Worm (Caenorhabditis elegans): ENCODE results near the gene C10A4.9.

The C10A4.9 gene

ce11 chrX:7409030-7409429, 11.6 kb upstream of the C10A4.9 start:
- TF ChIP-seq unc-55 (GFP tag; optimal IDR thresholded peaks at IDR 0.05) = no peak
- no peak for TF ChIP-seq ceh-30 (tag; optimal IDR thresholded peaks at IDR 0.05)
- TF ChIP-seq nfya-1 (tag; optimal IDR thresholded peaks at IDR 0.05) = no peak
- TF ChIP-seq ceh-31 (tag; optimal IDR thresholded peaks at IDR 0.05) = no peak

DNA sequence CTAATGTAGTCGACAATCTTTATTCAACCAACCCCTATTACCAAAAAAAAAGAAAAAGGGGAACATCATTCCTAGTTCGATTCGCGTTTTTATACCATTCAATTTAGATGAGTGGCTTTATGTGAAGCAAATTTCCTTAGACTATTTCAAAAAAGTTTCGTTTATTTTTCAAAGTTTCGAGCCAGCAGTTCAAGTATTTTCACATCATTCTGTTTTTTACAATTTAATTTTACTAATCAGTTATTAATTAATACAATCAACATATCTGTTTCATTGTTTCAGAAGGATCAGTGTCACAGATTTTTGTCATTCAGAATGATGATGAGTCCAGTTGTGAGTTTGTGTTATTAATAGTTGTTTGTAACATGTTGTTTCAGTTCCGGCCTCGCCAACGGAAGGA, 10.7 kb upstream of the C10A4.9 start, which contains the start of gene C10A4.2:
Gene C10A4.2, plus strand, starts transcription at position 301 of the 400 bp plus-strand sequence.
- no peak for TF ChIP-seq pros-1 (tag; optimal IDR thresholded peaks at IDR 0.05)

DNA sequence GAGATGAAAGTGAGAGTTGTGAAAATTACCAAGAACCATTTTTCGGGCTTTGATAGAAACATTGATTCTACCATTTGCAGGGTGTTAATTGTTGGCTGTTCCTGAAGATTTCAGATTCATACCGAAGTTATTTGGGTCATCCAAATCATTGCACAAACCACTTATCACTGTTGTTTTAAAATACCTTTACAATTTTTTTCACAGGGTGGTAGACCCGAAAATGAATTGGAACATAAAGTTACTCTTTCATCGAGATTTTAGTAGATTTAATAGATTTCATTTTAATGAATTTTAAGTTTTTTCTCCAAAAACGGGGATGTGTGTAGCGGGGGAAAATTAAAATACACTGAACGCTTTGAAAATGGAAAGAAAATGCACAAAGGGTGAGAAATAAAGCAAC, 5.3 kb upstream of the C10A4.9 start, which contains the start of gene C10A4.7:
Gene C10A4.7, minus strand, starts transcription at position 101 of the 400 bp plus-strand sequence.
- TF ChIP-seq odd-2 (tag; optimal IDR thresholded peaks at IDR 0.05) (no peak), unc-86 (tag; optimal IDR thresholded peaks at IDR 0.05) (no peak), ceh-34 (tag; optimal IDR thresholded peaks at IDR 0.05) (no peak), pha-4 (tag; optimal IDR thresholded peaks at IDR 0.05) (no peak), madf-2 (tag; optimal IDR thresholded peaks at IDR 0.05) (no peak), ama-1 (optimal IDR thresholded peaks at IDR 0.05) (no peak), dmd-4 (tag; optimal IDR thresholded peaks at IDR 0.05; ENCODE audit: borderline replicate concordance) (no peak), unc-3 (GFP tag; conservative IDR thresholded peaks at IDR 0.05) (no peak), unc-3 (tag; optimal IDR thresholded peaks at IDR 0.05) (no peak), lin-11 (tag; optimal IDR thresholded peaks at IDR 0.05) (no peak), sox-2 (GFP tag; IDR thresholded peaks at IDR 0.05) (no peak), syd-9 (tag; optimal IDR thresholded peaks at IDR 0.05) (no peak), hlh-13 (GFP tag; optimal IDR thresholded peaks at IDR 0.05) (no peak), ahr-1 (tag; optimal IDR thresholded peaks at IDR 0.05) (no peak), dve-1 (tag; optimal IDR thresholded peaks at IDR 0.05) (no peak), hlh-30 (tag; optimal IDR thresholded peaks at IDR 0.05; ENCODE audit: insufficient read depth) (no peak), ceh-6 (GFP tag; optimal IDR thresholded peaks at IDR 0.05) (no peak)

DNA sequence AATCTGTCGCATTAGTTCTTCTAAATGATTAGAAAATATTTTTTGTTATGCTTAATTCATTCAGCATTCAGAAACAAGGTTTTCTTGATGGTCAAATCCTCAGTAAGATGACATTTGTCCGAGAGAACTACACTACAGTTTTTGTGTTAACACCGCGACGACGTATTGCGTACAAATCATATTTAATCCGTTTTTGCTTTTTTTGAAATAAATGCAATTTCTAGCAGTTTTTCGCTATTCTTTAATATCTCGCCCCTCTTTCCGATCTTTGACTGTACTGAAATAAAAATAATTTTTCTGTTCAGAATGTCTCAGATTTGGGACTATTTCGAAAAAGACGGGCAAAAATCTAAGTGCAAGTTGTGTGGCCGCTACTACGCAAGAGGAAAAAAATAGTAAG, 4.6 kb upstream of the C10A4.9 start, which contains the start of gene C10A4.1:
Gene C10A4.1, plus strand, starts transcription at position 301 of the 400 bp plus-strand sequence.
- no peak for TF ChIP-seq nhr-11 (tag; optimal IDR thresholded peaks at IDR 0.05)
- TF ChIP-seq ahr-1 (tag; optimal IDR thresholded peaks at IDR 0.05) = no peak
- TF ChIP-seq rnt-1 (tag; optimal IDR thresholded peaks at IDR 0.05) = no peak
- no peak for TF ChIP-seq hlh-15 (tag; optimal IDR thresholded peaks at IDR 0.05)
- TF ChIP-seq che-1 (tag; optimal IDR thresholded peaks at IDR 0.05) = no peak
- TF ChIP-seq lin-11 (tag; optimal IDR thresholded peaks at IDR 0.05) = no peak

ce11 chrX:7424813-7425212, 4.1 kb downstream of the C10A4.9 start, which contains the start of gene mnm-2:
Gene mnm-2 (minus strand): TSS chrX:7424913.
- TF ChIP-seq ceh-30 (tag; optimal IDR thresholded peaks at IDR 0.05) (no peak), dve-1 (tag; optimal IDR thresholded peaks at IDR 0.05) (no peak), pat-9 (tag; optimal IDR thresholded peaks at IDR 0.05) (no peak), nhr-11 (tag; optimal IDR thresholded peaks at IDR 0.05) (no peak), F13H6.1 (tag; optimal IDR thresholded peaks at IDR 0.05) (no peak), syd-9 (tag; optimal IDR thresholded peaks at IDR 0.05) (no peak), lin-11 (tag; optimal IDR thresholded peaks at IDR 0.05) (no peak), madf-2 (tag; optimal IDR thresholded peaks at IDR 0.05) (no peak), hlh-15 (tag; optimal IDR thresholded peaks at IDR 0.05) (no peak), zip-5 (tag; optimal IDR thresholded peaks at IDR 0.05) (no peak)

- no peak for TF ChIP-seq ceh-31 (tag; optimal IDR thresholded peaks at IDR 0.05)
- no peak for TF ChIP-seq ceh-22 (tag; optimal IDR thresholded peaks at IDR 0.05)
- no peak for TF ChIP-seq npax-4 (tag; optimal IDR thresholded peaks at IDR 0.05)
- TF ChIP-seq pqm-1 (tag; optimal IDR thresholded peaks at IDR 0.05) = no peak
- no peak for TF ChIP-seq pax-1 (tag; optimal IDR thresholded peaks at IDR 0.05)
- no peak for TF ChIP-seq ceh-14 (tag; optimal IDR thresholded peaks at IDR 0.05)
- no peak for TF ChIP-seq Y22D7AL.16 (tag; optimal IDR thresholded peaks at IDR 0.05)
- TF ChIP-seq syd-9 (tag; optimal IDR thresholded peaks at IDR 0.05) = no peak
- TF ChIP-seq T23F11.4 (GFP tag; optimal IDR thresholded peaks at IDR 0.05) = no peak
- no peak for TF ChIP-seq F13H6.1 (tag; optimal IDR thresholded peaks at IDR 0.05)
- TF ChIP-seq unc-42 (tag; optimal IDR thresholded peaks at IDR 0.05) = no peak
Measured at ce11 chrX:7430483-7430882, 9.8 kb downstream of the C10A4.9 start.
